Worm (Caenorhabditis elegans): ENCODE data around the gene lido-10.

- TF ChIP-seq him-1 (tag; optimal IDR thresholded peaks at IDR 0.05) (no peak), dao-5 (tag; optimal IDR thresholded peaks at IDR 0.05) (no peak), W03F9.2 (tag; optimal IDR thresholded peaks at IDR 0.05) (no peak)
These were observed 49.7 kb upstream of the lido-10 start, which contains the start of gene irld-51 for ce11 chrII:2952629-2953028.
